Worm (Caenorhabditis elegans): ENCODE results near the gene srg-2.

- TF ChIP-seq nhr-232 (tag; optimal IDR thresholded peaks at IDR 0.05) (no peak), C38D4.7 (GFP tag; optimal IDR thresholded peaks at IDR 0.05) (no peak), eyg-1 (tag; optimal IDR thresholded peaks at IDR 0.05) (no peak), tbx-2 (tag; optimal IDR thresholded peaks at IDR 0.05) (no peak), hlh-6 (tag; optimal IDR thresholded peaks at IDR 0.05) (no peak), F13H6.1 (tag; optimal IDR thresholded peaks at IDR 0.05) (no peak), fkh-10 (GFP tag; optimal IDR thresholded peaks at IDR 0.05) (no peak), T23F11.4 (GFP tag; optimal IDR thresholded peaks at IDR 0.05) (no peak), pha-4 (tag; optimal IDR thresholded peaks at IDR 0.05) (no peak), ceh-9 (tag; optimal IDR thresholded peaks at IDR 0.05) (no peak), ceh-45 (GFP tag; IDR thresholded peaks at IDR 0.05) (no peak)
These were observed 19.4 kb upstream of the srg-2 start for ce11 chrIII:6279453-6279852.
